Fruit fly (Drosophila melanogaster) Kc167 (cell line): Measurements from ENCODE around the gene anchor.

Source experiments
- Myc ChIP-seq: fragments of >200 bp; optimal IDR thresholded peaks from 2 replicates; lab custom pipeline; 2017; ENCODE audit warnings: missing external identifiers
- Sin3A ChIP-seq: fragments of >200 bp; optimal IDR thresholded peaks from 2 replicates; lab custom pipeline; 2018; ENCODE audit warnings: missing external identifiers
- h ChIP-seq: fragments of >200 bp; optimal IDR thresholded peaks from 3 replicates; lab custom pipeline; 2018; ENCODE audit warnings: missing external identifiers
- insv ChIP-seq: fragments of >200 bp; optimal IDR thresholded peaks from 3 replicates; lab custom pipeline; 2018; ENCODE audit warnings: missing external identifiers
- psq ChIP-seq: fragments of >200 bp; optimal IDR thresholded peaks from 2 replicates; lab custom pipeline; 2017; ENCODE audit warnings: missing external identifiers
- ttk ChIP-seq: sonication (Bioruptor generic); optimal IDR thresholded peaks from 2 replicates; lab custom pipeline; 2017; ENCODE audit warnings: missing external identifiers

The anchor gene

dm6 chr3L:17644906-17645244 lies 23.3 kb downstream of the anchor start, which contains the start of gene Pep:
Gene Pep, minus strand, starts transcription at chr3L:17645036.
- TF ChIP-seq Sin3A (lab: Kevin White, UChicago) (no peak), ttk (lab: Kevin White, UChicago) (no peak), insv (lab: Kevin White, UChicago) (no peak), h (no peak), psq (lab: Kevin White, UChicago) (no peak), Myc (lab: Kevin White, UChicago) (no peak)

DNA sequence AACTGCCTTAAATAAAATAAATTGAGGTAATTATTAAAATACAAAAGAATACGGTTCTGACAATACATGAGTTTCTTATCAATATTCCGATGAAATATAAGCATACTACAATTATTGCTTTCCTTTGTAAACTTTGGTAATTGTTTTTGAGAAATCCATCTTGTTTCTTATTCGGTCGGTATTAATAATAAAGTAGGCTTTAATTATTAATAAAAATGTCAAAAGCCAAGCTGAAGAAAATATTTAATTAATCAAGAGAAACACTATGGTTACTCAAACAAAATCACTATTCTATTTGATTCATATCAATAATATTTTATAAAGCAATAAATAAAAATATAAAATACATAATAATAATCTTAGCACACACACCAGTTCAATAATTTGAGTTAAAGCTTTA lies 25.0 kb downstream of the anchor start, which contains the start of gene CG43085:
Gene CG43085 (minus strand): TSS at position 101 of the 400 bp plus-strand sequence.
- TF ChIP-seq Myc (lab: Kevin White, UChicago) (no peak), ttk (lab: Kevin White, UChicago) (no peak), Sin3A (lab: Kevin White, UChicago) (no peak), insv (lab: Kevin White, UChicago) (no peak), h (no peak), psq (lab: Kevin White, UChicago) (no peak)

DNA sequence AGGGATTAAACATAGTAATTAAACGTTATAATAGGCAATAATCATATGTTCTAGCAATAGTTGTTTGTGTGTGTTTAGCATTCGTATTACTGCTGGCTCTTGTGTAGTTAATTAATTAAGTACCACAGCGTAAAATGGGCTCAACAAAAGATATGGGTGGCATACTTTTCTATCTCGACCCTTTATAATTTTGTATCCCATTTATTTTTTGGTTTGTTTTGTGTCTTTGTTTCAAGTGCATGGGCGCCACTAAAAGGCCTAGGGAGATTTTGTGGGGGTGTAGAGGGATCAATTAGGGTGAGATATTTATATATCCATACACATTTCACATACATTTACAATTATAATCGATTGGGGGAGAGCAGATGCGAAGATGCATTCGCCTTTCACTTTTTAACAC lies 25.9 kb downstream of the anchor start:
- TF ChIP-seq Sin3A (lab: Kevin White, UChicago) = no peak
- TF ChIP-seq insv (lab: Kevin White, UChicago) = no peak
- TF ChIP-seq psq (lab: Kevin White, UChicago) = no peak
- TF ChIP-seq ttk (lab: Kevin White, UChicago) = no peak
- TF ChIP-seq Myc (lab: Kevin White, UChicago) = no peak
- TF ChIP-seq h = no peak

DNA sequence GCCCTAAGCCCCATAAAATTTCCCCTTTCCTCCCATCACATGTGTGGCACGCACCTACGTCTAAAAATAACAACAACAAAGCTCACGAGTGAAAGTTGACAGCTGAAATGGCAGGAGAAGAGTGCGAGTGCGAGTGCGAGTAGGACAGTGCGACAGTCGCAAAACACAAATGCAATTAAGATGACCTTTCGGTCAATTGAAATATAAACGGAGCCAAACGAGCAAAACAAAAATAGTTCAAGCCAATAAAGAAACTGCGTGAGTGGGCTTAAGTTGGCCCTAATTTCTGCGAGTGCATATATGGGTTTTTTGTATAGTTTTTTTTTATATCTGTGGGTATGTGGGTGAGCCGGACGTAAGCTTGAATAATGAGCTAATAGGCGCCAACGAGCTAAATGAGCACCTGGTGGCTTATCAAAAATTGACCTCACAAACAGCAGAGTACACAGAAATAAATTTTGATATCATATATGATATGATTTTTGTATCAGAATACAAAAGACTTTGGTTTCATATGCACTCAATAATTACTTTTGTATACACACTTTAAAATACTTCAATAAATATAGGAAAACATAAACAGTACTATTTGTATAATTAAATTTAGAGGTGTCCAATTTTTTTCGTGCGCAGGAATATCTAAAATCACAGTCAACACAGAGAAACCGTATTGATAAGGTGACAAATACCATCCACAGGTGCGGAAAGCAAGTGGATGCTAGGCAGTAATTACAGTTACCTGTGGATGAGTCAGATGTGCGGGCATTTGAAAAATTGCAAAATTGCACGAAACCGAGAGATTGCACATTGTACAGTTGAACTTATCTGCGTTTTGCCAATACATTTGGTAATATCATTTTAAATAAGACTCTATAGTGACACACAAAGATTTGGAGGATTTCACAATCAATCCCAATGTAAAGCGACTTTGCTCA lies 30.4 kb downstream of the anchor start:
- TF ChIP-seq Sin3A (lab: Kevin White, UChicago) (no peak), h (no peak), insv (lab: Kevin White, UChicago) (no peak), psq (lab: Kevin White, UChicago) (no peak), ttk (lab: Kevin White, UChicago) (no peak), Myc (lab: Kevin White, UChicago) (no peak)

DNA sequence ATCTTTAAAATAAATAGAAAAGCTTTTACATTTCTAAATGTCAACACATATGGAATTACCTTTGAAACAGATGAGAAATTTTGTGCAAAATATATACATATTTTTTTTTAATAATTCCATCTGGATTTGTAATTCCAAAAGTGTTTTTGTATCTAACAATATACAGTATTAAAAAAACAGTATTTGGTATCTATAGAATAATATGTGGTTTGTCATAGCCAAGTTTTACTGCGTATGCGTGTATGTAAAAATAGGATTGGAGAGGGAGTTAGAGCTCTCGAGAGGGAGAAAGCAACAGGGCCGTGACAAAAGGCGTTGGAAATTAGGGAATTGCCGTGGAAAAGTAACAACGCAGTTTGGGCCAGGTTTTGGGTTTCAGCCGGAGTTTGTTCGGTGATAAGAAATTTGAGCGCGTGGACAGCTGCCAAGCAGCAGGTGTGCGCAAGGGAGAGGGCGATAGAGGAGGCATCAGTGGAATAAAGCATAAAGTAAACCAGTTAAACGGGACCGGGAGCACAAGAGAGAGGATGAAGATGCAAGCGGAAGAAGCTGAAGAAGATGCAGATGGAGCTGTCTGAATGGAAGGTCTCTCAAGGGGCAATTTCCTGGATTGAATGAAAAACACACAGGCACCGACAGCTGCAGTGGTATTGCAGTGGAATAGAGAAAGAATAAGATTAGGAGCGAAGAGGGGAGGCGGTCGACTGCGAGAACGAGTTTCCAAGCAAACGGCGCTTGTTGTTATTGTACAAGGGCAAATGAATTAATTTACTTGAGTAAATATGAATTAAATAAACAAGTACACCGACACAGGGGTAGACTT lies 31.5 kb downstream of the anchor start:
- no peak for TF ChIP-seq Sin3A (lab: Kevin White, UChicago)
- TF ChIP-seq Myc (lab: Kevin White, UChicago) = no peak
- no peak for TF ChIP-seq psq (lab: Kevin White, UChicago)
- no peak for TF ChIP-seq h
- no peak for TF ChIP-seq insv (lab: Kevin White, UChicago)
- TF ChIP-seq ttk (lab: Kevin White, UChicago) = no peak

dm6 chr3L:17653701-17654667 lies 32.4 kb downstream of the anchor start, which contains the start of the genes Krn, Ndfip and CG7484:
Gene Krn, minus strand, starts transcription at chr3L:17654280.
Gene Ndfip, minus strand, starts transcription at chr3L:17654280.
Gene CG7484, plus strand, starts transcription at chr3L:17654617.
- TF ChIP-seq h = no peak
- TF ChIP-seq ttk (lab: Kevin White, UChicago) = no peak
- no peak for TF ChIP-seq insv (lab: Kevin White, UChicago)
- no peak for TF ChIP-seq Myc (lab: Kevin White, UChicago)
- no peak for TF ChIP-seq Sin3A (lab: Kevin White, UChicago)
- no peak for TF ChIP-seq psq (lab: Kevin White, UChicago)

DNA sequence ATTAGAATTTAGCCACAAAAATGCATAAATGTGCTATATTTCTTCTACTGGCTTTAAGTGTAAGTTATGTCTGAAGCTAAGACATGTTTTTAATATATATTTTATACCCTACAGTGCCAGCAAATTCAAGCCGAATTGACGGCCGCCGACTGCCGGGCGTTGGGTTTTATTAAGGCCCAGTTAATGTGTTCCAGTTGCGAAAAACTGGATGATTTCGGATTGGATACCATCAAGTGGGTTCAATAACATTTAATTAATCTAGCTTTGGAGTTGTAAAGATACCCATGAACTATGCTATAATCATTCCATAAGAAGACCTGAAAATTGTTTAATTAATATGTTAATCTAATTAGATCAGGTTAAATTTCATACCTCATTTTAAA lies 33.0 kb downstream of the anchor start:
- no peak for TF ChIP-seq h
- no peak for TF ChIP-seq Myc (lab: Kevin White, UChicago)
- no peak for TF ChIP-seq ttk (lab: Kevin White, UChicago)
- no peak for TF ChIP-seq psq (lab: Kevin White, UChicago)
- TF ChIP-seq Sin3A (lab: Kevin White, UChicago) = no peak
- no peak for TF ChIP-seq insv (lab: Kevin White, UChicago)

DNA sequence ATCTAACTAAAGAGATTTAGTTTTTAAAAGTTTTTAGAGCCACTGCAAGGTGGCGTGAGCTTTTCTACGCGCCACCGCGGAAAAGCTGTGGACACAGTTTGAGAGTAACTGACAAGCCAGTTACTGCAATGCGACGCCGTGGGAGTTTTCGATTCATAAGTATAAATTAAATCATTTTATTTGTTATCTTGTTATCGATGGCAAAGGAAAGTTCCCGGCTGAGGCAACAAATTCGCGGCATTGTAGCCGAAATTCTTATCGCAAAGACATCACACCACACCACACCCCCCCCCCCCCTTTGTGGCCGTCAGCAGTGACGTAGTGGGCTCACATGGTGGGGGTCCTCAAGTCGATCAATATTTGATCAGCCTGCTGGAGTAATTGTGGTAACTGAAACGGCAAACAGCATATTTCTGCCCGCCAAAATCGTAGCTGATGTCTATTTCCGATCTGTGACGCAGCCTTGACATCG lies 34.2 kb downstream of the anchor start:
- TF ChIP-seq Myc (lab: Kevin White, UChicago) (no peak), Sin3A (lab: Kevin White, UChicago) (no peak), ttk (lab: Kevin White, UChicago) (no peak), psq (lab: Kevin White, UChicago) (no peak), h (no peak), insv (lab: Kevin White, UChicago) (no peak)

dm6 chr3L:17656716-17657395 lies 35.2 kb downstream of the anchor start:
- TF ChIP-seq Sin3A (lab: Kevin White, UChicago) = no peak
- no peak for TF ChIP-seq h
